Fruit fly (Drosophila melanogaster) whole organism, prepupa: Measurements from ENCODE around the gene CG11977.

ENCODE experiments used
- Blimp-1 ChIP-seq: fragments of 200-800 bp; sonication (Bioruptor generic); optimal IDR thresholded peaks from 3 replicates; lab custom pipeline; 2017; ENCODE audit warnings: missing biosample characterization, missing genetic modification characterization, mild to moderate bottlenecking, moderate library complexity, missing genetic modification reagents
- CG10631 ChIP-seq: fragments of 200-800 bp; sonication (Bioruptor generic); optimal IDR thresholded peaks from 2 replicates; lab custom pipeline; 2016; ENCODE audit warnings: missing biosample characterization, missing genetic modification characterization
- CG10669 ChIP-seq: fragments of 200-800 bp; sonication (Bioruptor generic); optimal IDR thresholded peaks from 3 replicates; lab custom pipeline; 2018; ENCODE audit warnings: missing biosample characterization, mild to moderate bottlenecking, missing genetic modification characterization, moderate library complexity
- CG11294 ChIP-seq: fragments of 200-800 bp; sonication (Bioruptor generic); IDR thresholded peaks from 2 replicates; pipeline ENCODE4 v1.3.6; 2022; ENCODE audit warnings: missing biosample characterization, missing genetic modification characterization
- CG11762 ChIP-seq: fragments of 200-800 bp; sonication (Bioruptor generic); optimal IDR thresholded peaks from 3 replicates; lab custom pipeline; 2016; ENCODE audit warnings: missing biosample characterization, missing genetic modification characterization; ENCODE audit not compliant: insufficient read depth
- CG15336 ChIP-seq: fragments of 200-800 bp; sonication (Bioruptor generic); IDR thresholded peaks from 2 replicates; pipeline ENCODE4 v1.3.6; 2022; ENCODE audit warnings: missing biosample characterization, missing genetic modification characterization
- CG1621 ChIP-seq: fragments of 200-800 bp; sonication (Bioruptor generic); optimal IDR thresholded peaks from 3 replicates; lab custom pipeline; 2018; ENCODE audit warnings: missing biosample characterization, mild to moderate bottlenecking, missing genetic modification characterization
- CG16779 ChIP-seq: fragments of 200-800 bp; sonication (Bioruptor generic); optimal IDR thresholded peaks from 3 replicates; lab custom pipeline; 2017; ENCODE audit warnings: missing biosample characterization, mild to moderate bottlenecking, missing genetic modification characterization
- CG3032 ChIP-seq: fragments of 200-800 bp; optimal IDR thresholded peaks from 2 replicates; lab custom pipeline; 2019; ENCODE audit warnings: missing biosample characterization, mild to moderate bottlenecking, missing genetic modification characterization, moderate library complexity
- CG32006 ChIP-seq: fragments of 200-800 bp; sonication (Bioruptor generic); optimal IDR thresholded peaks from 3 replicates; lab custom pipeline; 2017; ENCODE audit warnings: missing biosample characterization, mild to moderate bottlenecking, missing genetic modification characterization
- CG3919 ChIP-seq: fragments of 200-800 bp; sonication (Bioruptor generic); optimal IDR thresholded peaks from 3 replicates; lab custom pipeline; 2016; ENCODE audit warnings: missing biosample characterization, missing genetic modification characterization
- CG4318 ChIP-seq: fragments of 200-800 bp; sonication (Bioruptor generic); optimal IDR thresholded peaks from 3 replicates; lab custom pipeline; 2017; ENCODE audit warnings: missing biosample characterization, mild to moderate bottlenecking, missing genetic modification characterization
- CG6163 ChIP-seq: fragments of 200-800 bp; sonication (Bioruptor generic); IDR thresholded peaks from 3 replicates; pipeline ENCODE4 v1.3.6; 2022; ENCODE audit warnings: missing biosample characterization, missing genetic modification characterization
- CG6276 ChIP-seq: fragments of 200-800 bp; sonication (Bioruptor generic); optimal IDR thresholded peaks from 2 replicates; lab custom pipeline; 2017; ENCODE audit warnings: missing biosample characterization, mild to moderate bottlenecking, missing genetic modification characterization
- CG6854 ChIP-seq: fragments of 200-800 bp; sonication (Bioruptor generic); optimal IDR thresholded peaks from 2 replicates; lab custom pipeline; 2017; ENCODE audit warnings: missing biosample characterization, mild to moderate bottlenecking, missing genetic modification characterization
- CG8119 ChIP-seq: fragments of 200-800 bp; sonication (Bioruptor generic); IDR thresholded peaks from 3 replicates; pipeline ENCODE4 v1.3.6; 2022; ENCODE audit warnings: missing biosample characterization, missing genetic modification characterization
- CG8632 ChIP-seq: fragments of 200-800 bp; sonication (Bioruptor generic); optimal IDR thresholded peaks from 3 replicates; lab custom pipeline; 2016; ENCODE audit warnings: missing biosample characterization, missing genetic modification characterization
- CG9139 ChIP-seq: fragments of 200-800 bp; sonication (Bioruptor generic); optimal IDR thresholded peaks from 3 replicates; lab custom pipeline; 2017; ENCODE audit warnings: missing biosample characterization, mild to moderate bottlenecking, missing genetic modification characterization
- Eip78C ChIP-seq: fragments of 200-800 bp; sonication (Bioruptor generic); peaks from one replicate; lab custom pipeline; 2016; ENCODE audit warnings: missing biosample characterization, missing genetic modification characterization
- Ets21C ChIP-seq: fragments of 200-800 bp; sonication (Bioruptor generic); optimal IDR thresholded peaks from 3 replicates; lab custom pipeline; 2016; ENCODE audit warnings: missing biosample characterization, missing genetic modification characterization
- Ets96B ChIP-seq: fragments of 200-800 bp; optimal IDR thresholded peaks from 2 replicates; lab custom pipeline; 2019; ENCODE audit warnings: missing biosample characterization, mild to moderate bottlenecking, missing genetic modification characterization, moderate library complexity
- Gug ChIP-seq: fragments of 200-800 bp; sonication (Bioruptor generic); IDR thresholded peaks from 2 replicates; pipeline ENCODE4 v1.3.6; 2022; ENCODE audit warnings: missing biosample characterization, missing genetic modification characterization
- Hr4 ChIP-seq: fragments of 200-800 bp; sonication (Bioruptor generic); optimal IDR thresholded peaks from 3 replicates; lab custom pipeline; 2016; ENCODE audit warnings: missing biosample characterization, missing genetic modification characterization
- Lpt ChIP-seq: fragments of 200-800 bp; sonication (Bioruptor generic); optimal IDR thresholded peaks from 3 replicates; lab custom pipeline; 2016; ENCODE audit warnings: missing biosample characterization, missing genetic modification characterization
- OdsH ChIP-seq: fragments of 200-800 bp; sonication (Bioruptor generic); optimal IDR thresholded peaks from 3 replicates; lab custom pipeline; 2016; ENCODE audit warnings: missing biosample characterization, missing genetic modification characterization
- Smox ChIP-seq: fragments of 200-800 bp; sonication (Bioruptor generic); optimal IDR thresholded peaks from 3 replicates; lab custom pipeline; 2016; ENCODE audit warnings: missing biosample characterization, missing genetic modification characterization
- Sox102F ChIP-seq: fragments of 200-800 bp; sonication (Bioruptor generic); optimal IDR thresholded peaks from 2 replicates; lab custom pipeline; 2016; ENCODE audit warnings: missing biosample characterization, mild to moderate bottlenecking, missing genetic modification characterization
- achi ChIP-seq: fragments of 200-800 bp; sonication (Bioruptor generic); optimal IDR thresholded peaks from 3 replicates; lab custom pipeline; 2016; ENCODE audit warnings: missing biosample characterization, missing genetic modification characterization
- acj6 ChIP-seq: fragments of 200-800 bp; sonication (Bioruptor generic); optimal IDR thresholded peaks from 3 replicates; lab custom pipeline; 2016; ENCODE audit warnings: missing biosample characterization, missing genetic modification characterization
- dsx ChIP-seq: fragments of 200-800 bp; optimal IDR thresholded peaks from 3 replicates; lab custom pipeline; 2019; ENCODE audit warnings: missing biosample characterization, mild to moderate bottlenecking, missing genetic modification characterization, moderate library complexity; ENCODE audit not compliant: poor library complexity, severe bottlenecking
- eg ChIP-seq: fragments of 200-800 bp; sonication (Bioruptor generic); IDR thresholded peaks from 3 replicates; pipeline ENCODE4 v1.3.6; 2022; ENCODE audit warnings: missing biosample characterization, missing genetic modification characterization
- fd59A ChIP-seq: fragments of 200-800 bp; sonication (Bioruptor generic); optimal IDR thresholded peaks from 2 replicates; lab custom pipeline; 2017; ENCODE audit warnings: missing biosample characterization, mild to moderate bottlenecking, missing genetic modification characterization, missing genetic modification reagents
- fd85E ChIP-seq: fragments of 200-800 bp; sonication (Bioruptor generic); optimal IDR thresholded peaks from 3 replicates; lab custom pipeline; 2016; ENCODE audit warnings: missing biosample characterization, missing genetic modification characterization
- fkh ChIP-seq: fragments of 200-800 bp; sonication (Bioruptor generic); optimal IDR thresholded peaks from 3 replicates; lab custom pipeline; 2017; ENCODE audit warnings: missing biosample characterization, mild to moderate bottlenecking, missing genetic modification characterization, moderate library complexity
- lz ChIP-seq: fragments of 200-800 bp; sonication (Bioruptor generic); optimal IDR thresholded peaks from 3 replicates; lab custom pipeline; 2016; ENCODE audit warnings: missing biosample characterization, missing genetic modification characterization
- pdm3 ChIP-seq: fragments of 200-800 bp; sonication (Bioruptor generic); optimal IDR thresholded peaks from 3 replicates; lab custom pipeline; 2016; ENCODE audit warnings: missing biosample characterization, missing genetic modification characterization
- salr ChIP-seq, 2 experiments: fragments of 200-800 bp; sonication (Bioruptor generic); optimal IDR thresholded peaks; 3 replicates each; lab custom pipeline; 2016 to 2018; ENCODE audit warnings: missing biosample characterization in 2 of 2, missing genetic modification characterization in 2 of 2, mild to moderate bottlenecking in 1 of 2
- spab ChIP-seq: fragments of 200-800 bp; sonication (Bioruptor generic); optimal IDR thresholded peaks from 2 replicates; lab custom pipeline; 2017; ENCODE audit warnings: missing biosample characterization, mild to moderate bottlenecking, missing genetic modification characterization, missing genetic modification reagents
- ss ChIP-seq, 2 experiments: fragments of 200-800 bp; sonication (Bioruptor generic); optimal IDR thresholded peaks; 2 replicates in 1 of 2; 3 replicates in 1 of 2; lab custom pipeline; 2017 to 2018; ENCODE audit warnings: mild to moderate bottlenecking in 2 of 2, missing biosample characterization in 2 of 2, missing genetic modification characterization in 2 of 2, moderate library complexity in 1 of 2
- svp ChIP-seq: fragments of 200-800 bp; sonication (Bioruptor generic); peaks from one replicate; lab custom pipeline; 2016; ENCODE audit warnings: missing biosample characterization, missing genetic modification characterization

CG11977 gene

dm6 chr3R:8997397-8997796 is at the start of gene CG11977:
Gene CG11977, plus strand, starts transcription at chr3R:8997697.
- TF ChIP-seq CG16779 (tag; lab: Kevin White, UChicago) (no peak), fkh (GFP tag; lab: Kevin White, UChicago) (no peak), pdm3 (GFP tag; lab: Kevin White, UChicago) (no peak), CG10669 (no peak), CG8632 (GFP tag; lab: Kevin White, UChicago) (no peak), Ets21C (GFP tag; lab: Kevin White, UChicago) (no peak), salr (GFP tag; optimal IDR thresholded peaks at IDR 0.05; lab: Kevin White, UChicago) (no peak)

dm6 chr3R:8947757-8948428 is 49.6 kb upstream of the CG11977 start:
- TF ChIP-seq Blimp-1 (GFP tag; lab: Kevin White, UChicago) (no peak), lz (no peak), CG6163 (0 out of 3 replicates have a peak, but pooled peaks have one; percentile 19), fd85E (no peak), dsx (peak; percentile 24), CG1621 (no peak), CG3919 (peak; percentile 7), salr (GFP tag; optimal IDR thresholded peaks at IDR 0.05; lab: Kevin White, UChicago) (peak in 1 of 2 experiments; percentile 30), CG6276 (GFP tag; lab: Kevin White, UChicago) (peak; percentile 60), spab (no peak), Gug (no peak), CG9139 (GFP tag; lab: Kevin White, UChicago) (no peak), OdsH (GFP tag; lab: Kevin White, UChicago) (peak; percentile 32), CG16779 (tag; lab: Kevin White, UChicago) (no peak), Lpt (GFP tag; lab: Kevin White, UChicago) (peak; percentile 35), CG3032 (tag; lab: Kevin White, UChicago) (peak; percentile 11), CG11762 (GFP tag; lab: Kevin White, UChicago) (no peak), svp (no peak), Hr4 (GFP tag; lab: Kevin White, UChicago) (peak; percentile 53), Ets96B (tag; lab: Kevin White, UChicago) (peak; percentile 2), fd59A (GFP tag; lab: Kevin White, UChicago) (no peak), Ets21C (GFP tag; lab: Kevin White, UChicago) (no peak), CG6854 (GFP tag; lab: Kevin White, UChicago) (no peak), CG4318 (GFP tag; lab: Kevin White, UChicago) (peak; percentile 64), achi (GFP tag; lab: Kevin White, UChicago) (peak; percentile 29), CG8119 (peak; percentile 81; the same call in 2 of the 3 replicates), acj6 (no peak), CG32006 (GFP tag; lab: Kevin White, UChicago) (peak; percentile 87), Sox102F (no peak), CG10669 (no peak), CG10631 (GFP tag; lab: Kevin White, UChicago) (peak; percentile 2), CG8632 (GFP tag; lab: Kevin White, UChicago) (no peak), CG15336 (peak; percentile 79), eg (GFP tag; lab: Robert Waterston, UW) (peak; percentile 52; the same call in 2 of the 3 replicates), Eip78C (GFP tag; lab: Kevin White, UChicago) (peak; percentile 52), CG11294 (GFP tag; lab: Robert Waterston, UW) (no peak), ss (GFP tag; optimal IDR thresholded peaks at IDR 0.05; lab: Kevin White, UChicago) (peak in 1 of 2 experiments; percentile 37), Smox (no peak)
